Fruit fly (Drosophila melanogaster) whole organism, embryonic: ENCODE measurements around the gene CG7518.

Source experiments
- CG16813 ChIP-seq: fragments of 200-800 bp; sonication (Bioruptor generic); IDR thresholded peaks from 3 replicates; pipeline ENCODE4 v1.3.6; 2022; ENCODE audit warnings: missing biosample characterization, missing genetic modification characterization; ENCODE audit not compliant: partially characterized antibody
- dm ChIP-seq: fragments of 200-800 bp; sonication (Bioruptor generic); optimal IDR thresholded peaks from 3 replicates; lab custom pipeline; 2016; ENCODE audit warnings: missing biosample characterization, missing genetic modification characterization
- gsb-n ChIP-seq: fragments of 200-800 bp; sonication (Bioruptor generic); optimal IDR thresholded peaks from 3 replicates; lab custom pipeline; 2018; ENCODE audit warnings: missing biosample characterization, mild to moderate bottlenecking, missing genetic modification characterization
- psq ChIP-seq: fragments of 200-800 bp; sonication (Bioruptor generic); optimal IDR thresholded peaks from 2 replicates; lab custom pipeline; 2017; ENCODE audit warnings: missing biosample characterization, missing genetic modification characterization
- run ChIP-seq: fragments of 200-800 bp; sonication (Bioruptor generic); optimal IDR thresholded peaks from 3 replicates; lab custom pipeline; 2018; ENCODE audit warnings: missing biosample characterization, mild to moderate bottlenecking, missing genetic modification characterization

- TF ChIP-seq psq (GFP tag; lab: Kevin White, UChicago) (no peak), CG16813 (no peak), dm (GFP tag; lab: Kevin White, UChicago) (no peak), gsb-n (tag; lab: Kevin White, UChicago) (no peak), run (tag; lab: Kevin White, UChicago) (no peak)
Observed at dm6 chr3R:12998234-12998591, 324 bp downstream of the CG7518 start.
